Worm (Caenorhabditis elegans) whole organism, young adult: ENCODE data around the gene mnk-1.
A peak's percentile ranks its signal among the peaks of the same experiment; 100 is the strongest.

ENCODE experiments used
- B0336.3 ChIP-seq: fragments of 200-800 bp; sonication (Bioruptor generic); IDR thresholded peaks from 2 replicates; pipeline ENCODE4 v1.3.6; 2022; ENCODE audit warnings: missing genetic modification characterization, missing compliant biosample characterization
- F23B12.7 ChIP-seq: sonication (generic microtip); optimal IDR thresholded peaks from 2 replicates; lab custom pipeline; 2017; ENCODE audit warnings: missing genetic modification characterization, mild to moderate bottlenecking, missing compliant biosample characterization, antibody characterized with exemption, moderate library complexity; ENCODE audit not compliant: insufficient read depth
- F39B2.1 ChIP-seq: fragments of 200-800 bp; sonication (Bioruptor generic); IDR thresholded peaks from 2 replicates; pipeline ENCODE4 v1.3.6; 2022; ENCODE audit warnings: missing genetic modification reagents, missing genetic modification characterization, missing compliant biosample characterization
- F52B5.7 ChIP-seq: sonication (generic microtip); optimal IDR thresholded peaks from 2 replicates; lab custom pipeline; 2016; ENCODE audit warnings: mild to moderate bottlenecking, missing genetic modification characterization, missing compliant biosample characterization
- F57A8.1 ChIP-seq: fragments of 200-800 bp; sonication (Bioruptor generic); optimal IDR thresholded peaks from 2 replicates; lab custom pipeline; 2018; ENCODE audit warnings: mild to moderate bottlenecking, missing genetic modification characterization, moderate library complexity, missing compliant biosample characterization
- Y53G8AR.9 ChIP-seq: fragments of 200-800 bp; sonication (Bioruptor generic); conservative IDR thresholded peaks from 2 replicates; pipeline ENCODE4 v1.3.6; 2022; ENCODE audit warnings: missing genetic modification reagents, missing genetic modification characterization, missing compliant biosample characterization
- Y67H2A.10 ChIP-seq: fragments of 200-800 bp; sonication (Bioruptor generic); conservative IDR thresholded peaks from 2 replicates; pipeline ENCODE4 v1.3.6; 2022; ENCODE audit warnings: missing genetic modification reagents, missing genetic modification characterization, missing compliant biosample characterization
- ZK185.1 ChIP-seq: sonication (generic microtip); optimal IDR thresholded peaks from 2 replicates; lab custom pipeline; 2016; ENCODE audit warnings: mild to moderate bottlenecking, missing genetic modification characterization, missing compliant biosample characterization; ENCODE audit not compliant: poor library complexity, severe bottlenecking
- akir-1 ChIP-seq: fragments of 200-800 bp; sonication (Bioruptor generic); optimal IDR thresholded peaks from 2 replicates; lab custom pipeline; 2018; ENCODE audit warnings: mild to moderate bottlenecking, missing genetic modification characterization, moderate library complexity, missing compliant biosample characterization
- ama-1 ChIP-seq, 3 experiments: fragments of 150-350 bp in 1 of 3; sonication (generic microtip) in 2 of 3; optimal IDR thresholded peaks; 2 replicates each; lab custom pipeline; 2014 to 2018; ENCODE audit warnings: missing biosample characterization in 2 of 3, missing genetic modification characterization in 2 of 3, missing genetic modification reagents in 2 of 3
- atf-7 ChIP-seq: sonication (generic microtip); optimal IDR thresholded peaks from 2 replicates; lab custom pipeline; 2017; ENCODE audit warnings: mild to moderate bottlenecking, missing genetic modification characterization, missing compliant biosample characterization
- attf-3 ChIP-seq: fragments of 200-800 bp; sonication (Bioruptor generic); conservative IDR thresholded peaks from 2 replicates; pipeline ENCODE4 v1.3.6; 2022; ENCODE audit warnings: missing genetic modification reagents, missing genetic modification characterization, missing compliant biosample characterization
- attf-5 ChIP-seq: fragments of 200-800 bp; sonication (Bioruptor generic); optimal IDR thresholded peaks from 2 replicates; lab custom pipeline; 2018; ENCODE audit warnings: mild to moderate bottlenecking, missing genetic modification characterization, missing compliant biosample characterization
- bed-2 ChIP-seq: fragments of 200-800 bp; sonication (Bioruptor generic); IDR thresholded peaks from 2 replicates; pipeline ENCODE4 v1.3.6; 2022; ENCODE audit warnings: missing genetic modification reagents, missing genetic modification characterization, missing compliant biosample characterization
- ccch-3 ChIP-seq: fragments of 200-800 bp; sonication (Bioruptor generic); optimal IDR thresholded peaks from 2 replicates; lab custom pipeline; 2018; ENCODE audit warnings: mild to moderate bottlenecking, missing genetic modification characterization, missing compliant biosample characterization
- cebp-1 ChIP-seq, 2 experiments: fragments of 200-800 bp in 1 of 2; sonication (Bioruptor generic) in 1 of 2; sonication (generic microtip) in 1 of 2; IDR thresholded peaks in 1 of 2; optimal IDR thresholded peaks in 1 of 2; 2 replicates each; pipeline versions ENCODE4 v1.3.6 to Lab custom; 2017 to 2022; ENCODE audit warnings: missing compliant biosample characterization in 2 of 2, missing genetic modification characterization in 2 of 2, mild to moderate bottlenecking in 1 of 2, missing genetic modification reagents in 1 of 2, moderate library complexity in 1 of 2
- cebp-2 ChIP-seq: fragments of 200-800 bp; sonication (Bioruptor generic); IDR thresholded peaks from 2 replicates; pipeline ENCODE4 v1.3.6; 2022; ENCODE audit warnings: missing genetic modification characterization, missing compliant biosample characterization
- ceh-27 ChIP-seq: fragments of 200-800 bp; sonication (Bioruptor generic); optimal IDR thresholded peaks from 2 replicates; lab custom pipeline; 2018; ENCODE audit warnings: mild to moderate bottlenecking, missing genetic modification characterization, moderate library complexity, missing compliant biosample characterization
- ceh-58 ChIP-seq: fragments of 200-800 bp; sonication (Bioruptor generic); IDR thresholded peaks from 2 replicates; pipeline ENCODE4 v1.3.6; 2022; ENCODE audit warnings: missing genetic modification characterization, missing compliant biosample characterization
- ceh-79 ChIP-seq: sonication (generic microtip); optimal IDR thresholded peaks from 2 replicates; lab custom pipeline; 2017; ENCODE audit warnings: mild to moderate bottlenecking, missing genetic modification characterization, missing compliant biosample characterization
- ceh-91 ChIP-seq: fragments of 200-800 bp; sonication (Bioruptor generic); IDR thresholded peaks from 2 replicates; pipeline ENCODE4 v1.3.6; 2022; ENCODE audit warnings: missing genetic modification reagents, missing genetic modification characterization, missing compliant biosample characterization
- dpl-1 ChIP-seq: fragments of 150-350 bp; optimal IDR thresholded peaks from 2 replicates; lab custom pipeline; 2014; ENCODE audit warnings: missing biosample characterization, missing genetic modification reagents, missing genetic modification characterization
- egl-18 ChIP-seq: fragments of 200-800 bp; sonication (Bioruptor generic); IDR thresholded peaks from 2 replicates; pipeline ENCODE4 v1.3.6; 2022; ENCODE audit warnings: missing genetic modification reagents, missing genetic modification characterization, missing compliant biosample characterization
- gei-17 ChIP-seq: fragments of 200-800 bp; sonication (Bioruptor generic); optimal IDR thresholded peaks from 2 replicates; lab custom pipeline; 2018; ENCODE audit warnings: mild to moderate bottlenecking, missing genetic modification characterization, missing compliant biosample characterization
- hlh-26 ChIP-seq: fragments of 200-800 bp; sonication (Bioruptor generic); conservative IDR thresholded peaks from 2 replicates; pipeline ENCODE4 v1.3.6; 2022; ENCODE audit warnings: missing genetic modification reagents, missing genetic modification characterization, missing compliant biosample characterization
- lin-40 ChIP-seq: sonication (generic microtip); optimal IDR thresholded peaks from 2 replicates; lab custom pipeline; 2016; ENCODE audit warnings: missing genetic modification characterization, mild to moderate bottlenecking, missing compliant biosample characterization, missing genotype, missing genetic modification reagents
- lin-54 ChIP-seq: fragments of 200-800 bp; sonication (Bioruptor generic); optimal IDR thresholded peaks from 2 replicates; lab custom pipeline; 2018; ENCODE audit warnings: mild to moderate bottlenecking, missing genetic modification characterization, missing compliant biosample characterization
- madf-10 ChIP-seq: sonication (generic microtip); optimal IDR thresholded peaks from 2 replicates; lab custom pipeline; 2016; ENCODE audit warnings: mild to moderate bottlenecking, missing genetic modification characterization, missing compliant biosample characterization
- madf-3 ChIP-seq: fragments of 200-800 bp; sonication (Bioruptor generic); IDR thresholded peaks from 2 replicates; pipeline ENCODE4 v1.3.6; 2022; ENCODE audit warnings: missing genetic modification reagents, missing genetic modification characterization, missing compliant biosample characterization
- mel-28 ChIP-seq: sonication (generic microtip); optimal IDR thresholded peaks from 2 replicates; lab custom pipeline; 2016; ENCODE audit warnings: borderline replicate concordance, mild to moderate bottlenecking, missing genetic modification characterization, missing compliant biosample characterization
- mxl-1 ChIP-seq: sonication (generic microtip); optimal IDR thresholded peaks from 2 replicates; lab custom pipeline; 2016; ENCODE audit warnings: missing genetic modification characterization, missing compliant biosample characterization
- nfyb-1 ChIP-seq: fragments of 200-800 bp; sonication (Bioruptor generic); IDR thresholded peaks from 2 replicates; pipeline ENCODE4 v1.3.6; 2022; ENCODE audit warnings: missing genetic modification reagents, missing genetic modification characterization, missing compliant biosample characterization
- nhr-120 ChIP-seq: fragments of 200-800 bp; sonication (Bioruptor generic); IDR thresholded peaks from 2 replicates; pipeline ENCODE4 v1.3.6; 2022; ENCODE audit warnings: missing genetic modification characterization, missing compliant biosample characterization
- nhr-179 ChIP-seq: sonication (generic microtip); optimal IDR thresholded peaks from 2 replicates; lab custom pipeline; 2016; ENCODE audit warnings: mild to moderate bottlenecking, missing genetic modification characterization, missing compliant biosample characterization
- pha-4 ChIP-seq: fragments of 150-350 bp; sonication (generic microtip); optimal IDR thresholded peaks from 2 replicates; lab custom pipeline; 2014; ENCODE audit warnings: missing biosample characterization, missing genetic modification reagents, missing genetic modification characterization
- rec-8 ChIP-seq, 2 experiments: sonication (generic microtip); optimal IDR thresholded peaks; 2 replicates each; lab custom pipeline; 2016; ENCODE audit warnings: mild to moderate bottlenecking in 2 of 2, missing genetic modification characterization in 2 of 2, missing genetic modification reagents in 2 of 2, missing genotype in 2 of 2, missing biosample characterization in 1 of 2, missing compliant biosample characterization in 1 of 2, moderate library complexity in 1 of 2
- repo-1 ChIP-seq: sonication (generic microtip); optimal IDR thresholded peaks from 2 replicates; lab custom pipeline; 2017; ENCODE audit warnings: mild to moderate bottlenecking, missing genetic modification characterization, missing compliant biosample characterization
- sea-2 ChIP-seq: fragments of 200-800 bp; sonication (Bioruptor generic); IDR thresholded peaks from 2 replicates; pipeline ENCODE4 v1.3.6; 2022; ENCODE audit warnings: missing genetic modification characterization, missing compliant biosample characterization
- snpc-3.4 ChIP-seq: sonication (generic microtip); optimal IDR thresholded peaks from 2 replicates; lab custom pipeline; 2017; ENCODE audit warnings: missing genetic modification characterization, mild to moderate bottlenecking, missing compliant biosample characterization, antibody characterized with exemption, moderate library complexity, missing genotype, missing genetic modification reagents
- snpc-4 ChIP-seq, 5 experiments: fragments of 150-350 bp in 1 of 5; sonication (generic microtip) in 4 of 5; optimal IDR thresholded peaks; 2 replicates each; lab custom pipeline; 2014 to 2018; ENCODE audit warnings: missing genetic modification characterization in 5 of 5, missing biosample characterization in 3 of 5, antibody characterized with exemption in 2 of 5, mild to moderate bottlenecking in 2 of 5, missing compliant biosample characterization in 2 of 5, missing genotype in 2 of 5, moderate library complexity in 2 of 5, missing genetic modification reagents in 1 of 5
- somi-1 ChIP-seq: fragments of 200-800 bp; sonication (Bioruptor generic); optimal IDR thresholded peaks from 2 replicates; lab custom pipeline; 2018; ENCODE audit warnings: mild to moderate bottlenecking, missing genetic modification characterization, missing compliant biosample characterization
- unc-62 ChIP-seq: fragments of 150-350 bp; optimal IDR thresholded peaks from 2 replicates; lab custom pipeline; 2014; ENCODE audit warnings: missing biosample characterization, missing genetic modification reagents, missing genetic modification characterization
- xnd-1 ChIP-seq: sonication (generic microtip); optimal IDR thresholded peaks from 2 replicates; lab custom pipeline; 2016; ENCODE audit warnings: missing genotype, missing genetic modification reagents, missing genetic modification characterization, missing compliant biosample characterization
- zim-3 ChIP-seq: sonication (generic microtip); optimal IDR thresholded peaks from 2 replicates; lab custom pipeline; 2017; ENCODE audit warnings: mild to moderate bottlenecking, missing genetic modification characterization, moderate library complexity, missing compliant biosample characterization
- ztf-25 ChIP-seq: fragments of 200-800 bp; sonication (Bioruptor generic); IDR thresholded peaks from 2 replicates; pipeline ENCODE4 v1.3.6; 2022; ENCODE audit warnings: missing genetic modification reagents, missing genetic modification characterization, missing compliant biosample characterization

Gene mnk-1

ce11 chrII:10550872-10551647, 3.8 kb downstream of the mnk-1 start:
- no peak for TF ChIP-seq ceh-58 (GFP tag; lab: Robert Waterston, UW)
- TF ChIP-seq gei-17 (GFP tag; lab: Kevin White, UChicago): no peak
- TF ChIP-seq nhr-120 (GFP tag; lab: Robert Waterston, UW): no peak
- TF ChIP-seq ztf-25 (GFP tag; lab: Robert Waterston, UW): no peak
- TF ChIP-seq Y67H2A.10: no peak
- TF ChIP-seq zim-3 (tag; lab: Kevin White, UChicago): no peak
- TF ChIP-seq mxl-1 (tag; lab: Kevin White, UChicago): no peak
- TF ChIP-seq Y53G8AR.9 (GFP tag; lab: Robert Waterston, UW): peak; percentile 60; the same call in 1 of the 2 replicates
- TF ChIP-seq lin-54 (GFP tag; lab: Kevin White, UChicago): no peak
- no peak for TF ChIP-seq sea-2 (GFP tag; lab: Robert Waterston, UW)
- TF ChIP-seq mel-28 (tag; lab: Kevin White, UChicago): no peak
- no peak for TF ChIP-seq unc-62 (GFP tag; lab: Kevin White, UChicago)
- TF ChIP-seq madf-3 (GFP tag; lab: Robert Waterston, UW): no peak
- no peak for TF ChIP-seq snpc-4 (GFP tag; optimal IDR thresholded peaks at IDR 0.05; lab: Kevin White, UChicago)
- no peak for TF ChIP-seq snpc-4 (tag; optimal IDR thresholded peaks at IDR 0.05; lab: Kevin White, UChicago)
- TF ChIP-seq attf-3 (GFP tag; lab: Robert Waterston, UW): no peak
- no peak for TF ChIP-seq attf-5
- no peak for TF ChIP-seq nhr-179 (tag; lab: Kevin White, UChicago)
- TF ChIP-seq ceh-91 (GFP tag; lab: Robert Waterston, UW): no peak
- no peak for TF ChIP-seq F39B2.1 (GFP tag; lab: Robert Waterston, UW)
- no peak for TF ChIP-seq F23B12.7 (tag; lab: Kevin White, UChicago)
- no peak for TF ChIP-seq rec-8 (tag; optimal IDR thresholded peaks at IDR 0.05; lab: Kevin White, UChicago)
- TF ChIP-seq ZK185.1 (tag; lab: Kevin White, UChicago): no peak
- no peak for TF ChIP-seq cebp-2 (GFP tag; lab: Robert Waterston, UW)
- TF ChIP-seq dpl-1 (GFP tag; lab: Kevin White, UChicago): no peak
- TF ChIP-seq hlh-26 (GFP tag; lab: Robert Waterston, UW): no peak
- TF ChIP-seq F52B5.7: no peak
- TF ChIP-seq bed-2 (GFP tag; lab: Robert Waterston, UW): no peak
- no peak for TF ChIP-seq ccch-3 (GFP tag; lab: Kevin White, UChicago)
- no peak for TF ChIP-seq madf-10 (tag; lab: Kevin White, UChicago)
- no peak for TF ChIP-seq ceh-79 (tag; lab: Kevin White, UChicago)
- no peak for TF ChIP-seq B0336.3 (GFP tag; lab: Robert Waterston, UW)
- no peak for TF ChIP-seq somi-1 (GFP tag; lab: Kevin White, UChicago)
- no peak for TF ChIP-seq ceh-27 (GFP tag; lab: Kevin White, UChicago)
- TF ChIP-seq egl-18 (GFP tag; lab: Robert Waterston, UW): no peak
- 0 out of 2 replicates have a peak, but pooled peaks have one; percentile 42 for TF ChIP-seq nfyb-1 (GFP tag; lab: Robert Waterston, UW)
- TF ChIP-seq pha-4 (tag; lab: Kevin White, UChicago): no peak
- TF ChIP-seq F57A8.1 (GFP tag; lab: Kevin White, UChicago): no peak
- TF ChIP-seq ama-1 (optimal IDR thresholded peaks at IDR 0.05; lab: Kevin White, UChicago): peak; percentile 42
- TF ChIP-seq ama-1 (GFP tag; optimal IDR thresholded peaks at IDR 0.05; lab: Kevin White, UChicago): peak in 1 of 2 experiments; percentile 2
- TF ChIP-seq akir-1: no peak
- TF ChIP-seq snpc-3.4 (tag; lab: Kevin White, UChicago): no peak
- no peak for TF ChIP-seq xnd-1
- TF ChIP-seq lin-40: no peak
- TF ChIP-seq repo-1 (tag; lab: Kevin White, UChicago): no peak
- no peak for TF ChIP-seq cebp-1 (GFP tag; IDR thresholded peaks at IDR 0.05; lab: Robert Waterston, UW)
- TF ChIP-seq cebp-1 (tag; optimal IDR thresholded peaks at IDR 0.05; lab: Kevin White, UChicago): peak; percentile 10
- TF ChIP-seq atf-7: no peak
